Fruit fly (Drosophila melanogaster): ENCODE measurements around the gene CG43373.
A peak's percentile ranks its signal among the peaks of the same experiment; 100 is the strongest.

Gene CG43373

DNA sequence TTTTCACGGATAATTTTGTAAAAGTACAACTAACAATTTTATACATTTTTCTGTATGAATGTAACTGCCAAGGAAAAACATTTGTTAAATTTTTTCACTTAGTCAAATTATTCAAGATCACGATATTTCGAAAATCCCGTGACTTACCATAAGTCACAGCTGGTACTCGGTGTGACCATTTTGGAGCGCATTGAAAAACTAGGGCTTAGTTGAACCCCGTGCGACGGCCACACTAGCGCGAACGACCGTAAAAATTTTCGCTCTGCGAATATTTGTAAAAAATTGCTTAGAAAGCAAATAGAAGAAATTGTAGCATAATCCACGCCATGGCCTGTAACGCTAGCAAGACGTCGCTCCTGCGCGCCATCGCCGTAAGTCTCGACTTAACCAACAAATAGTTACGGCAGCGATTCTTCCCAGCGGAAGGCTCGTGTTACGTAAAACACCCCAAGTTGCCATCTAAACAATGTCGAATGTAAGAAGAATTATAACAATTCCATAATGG lies 41.0 kb upstream of the CG43373 start, which contains the start of gene UQCR-C2 (continued):
- TF ChIP-seq YL-1 (GFP tag; optimal IDR thresholded peaks at IDR 0.05) (peak; percentile 92), CG1832 (GFP tag; optimal IDR thresholded peaks at IDR 0.05) (no peak), Atf3 (GFP tag; optimal IDR thresholded peaks at IDR 0.05) (no peak), otp (GFP tag; IDR thresholded peaks at IDR 0.05) (no peak), MTF-1 (GFP tag; optimal IDR thresholded peaks at IDR 0.05; ENCODE audit: borderline replicate concordance) (no peak), Dip2 (GFP tag; IDR thresholded peaks at IDR 0.05) (no peak), Med (GFP tag) (peak; percentile 84), Lim3 (GFP tag; IDR thresholded peaks at IDR 0.05) (no peak), CG2116 (GFP tag; optimal IDR thresholded peaks at IDR 0.05) (peak; percentile 44), Hr51 (GFP tag; optimal IDR thresholded peaks at IDR 0.05) (no peak), Pdp1 (GFP tag; optimal IDR thresholded peaks at IDR 0.05) (peak in 1 of 2 experiments; percentile 98), zen2 (GFP tag; IDR thresholded peaks at IDR 0.05; ENCODE audit: partially characterized antibody) (no peak), ham (GFP tag; IDR thresholded peaks at IDR 0.05) (no peak), CG10979 (tag; optimal IDR thresholded peaks at IDR 0.05) (no peak), CG7987 (GFP tag; optimal IDR thresholded peaks at IDR 0.05) (no peak), bab2 (GFP tag; optimal IDR thresholded peaks at IDR 0.05) (no peak), CG10462 (GFP tag; optimal IDR thresholded peaks at IDR 0.05) (no peak), p53 (GFP tag; optimal IDR thresholded peaks at IDR 0.05) (no peak), salm (tag; optimal IDR thresholded peaks at IDR 0.05) (no peak), CG10209 (GFP tag; optimal IDR thresholded peaks at IDR 0.05) (no peak), insv (GFP tag; optimal IDR thresholded peaks at IDR 0.05) (no peak), Dref (GFP tag; IDR thresholded peaks at IDR 0.05) (peak; percentile 37), HmgD (GFP tag; optimal IDR thresholded peaks at IDR 0.05) (peak; percentile 14), CG34376 (GFP tag; optimal IDR thresholded peaks at IDR 0.05) (peak; percentile 44), CG7745 (tag; optimal IDR thresholded peaks at IDR 0.05) (no peak), CG4617 (GFP tag; optimal IDR thresholded peaks at IDR 0.05; ENCODE audit: borderline replicate concordance) (peak; percentile 89), Fer1 (GFP tag; optimal IDR thresholded peaks at IDR 0.05) (peak; percentile 42), so (GFP tag; IDR thresholded peaks at IDR 0.05) (no peak), Eip74EF (GFP tag; optimal IDR thresholded peaks at IDR 0.05) (no peak), Xbp1 (GFP tag; optimal IDR thresholded peaks at IDR 0.05) (peak; percentile 2), klu (GFP tag; IDR thresholded peaks at IDR 0.05) (no peak), onecut (GFP tag; IDR thresholded peaks at IDR 0.05) (no peak), D19B (GFP tag; optimal IDR thresholded peaks at IDR 0.05) (no peak), CG10959 (GFP tag; IDR thresholded peaks at IDR 0.05) (no peak), CG42726 (GFP tag; IDR thresholded peaks at IDR 0.05; ENCODE audit: partially characterized antibody) (peak; percentile 44; the same call in 1 of the 2 replicates), Gsc (GFP tag; IDR thresholded peaks at IDR 0.05) (no peak), CG14050 (GFP tag; IDR thresholded peaks at IDR 0.05) (no peak), ab (GFP tag; optimal IDR thresholded peaks at IDR 0.05) (no peak), crc (GFP tag; optimal IDR thresholded peaks at IDR 0.05) (no peak), knrl (GFP tag; IDR thresholded peaks at IDR 0.05; ENCODE audit: partially characterized antibody) (peak; percentile 35; the same call in 1 of the 3 replicates), HHEX (GFP tag; optimal IDR thresholded peaks at IDR 0.05) (no peak), chm (GFP tag; IDR thresholded peaks at IDR 0.05) (no peak), CG14441 (GFP tag; IDR thresholded peaks at IDR 0.05) (no peak), cwo (GFP tag; optimal IDR thresholded peaks at IDR 0.05) (no peak), CG14014 (GFP tag; IDR thresholded peaks at IDR 0.05) (peak; percentile 19; the same call in 1 of the 2 replicates), ssp (GFP tag; IDR thresholded peaks at IDR 0.05) (no peak), Xrp1 (GFP tag; IDR thresholded peaks at IDR 0.05) (no peak), Lpt (GFP tag; optimal IDR thresholded peaks at IDR 0.05) (no peak), sisA (GFP tag; IDR thresholded peaks at IDR 0.05) (no peak), CG3847 (GFP tag; IDR thresholded peaks at IDR 0.05) (peak; percentile 38; the same call in 1 of the 2 replicates), gsb-n (tag; optimal IDR thresholded peaks at IDR 0.05) (no peak)
